Worm (Caenorhabditis elegans) whole organism, L2 larva: Measurements from ENCODE around the gene F39F10.3.

ENCODE experiments used
- ama-1 ChIP-seq: fragments of 150-350 bp; optimal IDR thresholded peaks from 2 replicates; lab custom pipeline; 2018; ENCODE audit warnings: inconsistent platforms
- ceh-82 ChIP-seq: fragments of 150-350 bp; optimal IDR thresholded peaks from 2 replicates; lab custom pipeline; 2014; ENCODE audit warnings: missing biosample characterization, missing genetic modification characterization
- elt-3 ChIP-seq: sonication (generic microtip); optimal IDR thresholded peaks from 2 replicates; lab custom pipeline; 2017; ENCODE audit warnings: missing biosample characterization, missing genetic modification characterization
- nhr-11 ChIP-seq: fragments of 150-350 bp; optimal IDR thresholded peaks from 2 replicates; lab custom pipeline; 2014; ENCODE audit warnings: missing biosample characterization, missing genetic modification characterization
- nhr-237 ChIP-seq: fragments of 150-350 bp; optimal IDR thresholded peaks from 2 replicates; lab custom pipeline; 2014; ENCODE audit warnings: missing biosample characterization, missing genetic modification characterization
- unc-39 ChIP-seq: fragments of 150-350 bp; optimal IDR thresholded peaks from 2 replicates; lab custom pipeline; 2014; ENCODE audit warnings: missing biosample characterization, missing genetic modification characterization

- TF ChIP-seq nhr-237 (no peak), ama-1 (lab: Kevin White, UChicago) (no peak), elt-3 (tag; lab: Kevin White, UChicago) (no peak), nhr-11 (no peak), unc-39 (tag; lab: Kevin White, UChicago) (no peak), ceh-82 (tag; lab: Kevin White, UChicago) (no peak)
Observed at ce11 chrX:16925343-16925742, 33.6 kb downstream of the F39F10.3 start.
